Worm (Caenorhabditis elegans) whole organism, L4 larva: ENCODE measurements around the gene nhr-223.
"Not testable (repeated sequence)": the region's sequence is repeated elsewhere in the genome, so short reads cannot be mapped to it uniquely, and the experiment has no call there.

Experiments used
- aha-1 ChIP-seq: fragments of 150-350 bp; peaks from one replicate; lab custom pipeline; 2014; ENCODE audit warnings: missing biosample characterization, missing genetic modification characterization
- ceh-28 ChIP-seq: fragments of 150-350 bp; optimal IDR thresholded peaks from 2 replicates; lab custom pipeline; 2014; ENCODE audit warnings: missing biosample characterization, missing genetic modification reagents, missing genetic modification characterization
- madf-5 ChIP-seq, 2 experiments: fragments of 200-800 bp; sonication (Bioruptor generic); IDR thresholded peaks; 2 replicates each; pipeline ENCODE4 v1.3.6; 2022; ENCODE audit warnings: missing compliant biosample characterization in 2 of 2, missing genetic modification characterization in 2 of 2
- mdl-1 ChIP-seq, 2 experiments: fragments of 150-350 bp in 1 of 2; sonication (generic microtip) in 1 of 2; optimal IDR thresholded peaks; 2 replicates each; lab custom pipeline; 2014 to 2017; ENCODE audit warnings: missing biosample characterization in 2 of 2, missing genetic modification characterization in 2 of 2
- unc-39 ChIP-seq: sonication (generic microtip); optimal IDR thresholded peaks from 2 replicates; lab custom pipeline; 2017; ENCODE audit warnings: missing biosample characterization, missing genetic modification characterization

ce11 chrV:15803748-15804147 lies 7.6 kb downstream of the nhr-223 start, which contains the start of gene T26E4.18:
- not testable (repeated sequence) for TF ChIP-seq mdl-1 (tag; optimal IDR thresholded peaks at IDR 0.05; lab: Kevin White, UChicago); aha-1; ceh-28 (tag; lab: Kevin White, UChicago); madf-5 (GFP tag; IDR thresholded peaks at IDR 0.05; lab: Robert Waterston, UW); unc-39 (tag; lab: Kevin White, UChicago)
